Worm (Caenorhabditis elegans): Measurements from ENCODE around the gene Y57A10A.14.
A peak's percentile ranks its signal among the peaks of the same experiment; 100 is the strongest.

The Y57A10A.14 gene

ce11 chrII:12204617-12205016 is 18.9 kb downstream of the Y57A10A.14 start:
- TF ChIP-seq Y56A3A.18 (GFP tag; IDR thresholded peaks at IDR 0.05) (no peak), chd-7 (tag; optimal IDR thresholded peaks at IDR 0.05) (no peak), ztf-28 (GFP tag; IDR thresholded peaks at IDR 0.05) (no peak), die-1 (tag; optimal IDR thresholded peaks at IDR 0.05) (no peak), egl-44 (GFP tag; IDR thresholded peaks at IDR 0.05) (no peak), snpc-4 (GFP tag; optimal IDR thresholded peaks at IDR 0.05) (no peak), snpc-4 (tag; optimal IDR thresholded peaks at IDR 0.05) (no peak), ztf-25 (GFP tag; IDR thresholded peaks at IDR 0.05) (no peak), madf-6 (GFP tag; IDR thresholded peaks at IDR 0.05) (no peak), ztf-26 (tag; optimal IDR thresholded peaks at IDR 0.05) (no peak), bed-2 (GFP tag; IDR thresholded peaks at IDR 0.05) (no peak)

ce11 chrII:12208741-12209140 is 23.0 kb downstream of the Y57A10A.14 start:
- TF ChIP-seq sptf-2 (GFP tag; optimal IDR thresholded peaks at IDR 0.05): no peak
- TF ChIP-seq ama-1 (optimal IDR thresholded peaks at IDR 0.05): no peak
- peak in 1 of 2 experiments; percentile 10 for TF ChIP-seq ama-1 (GFP tag; optimal IDR thresholded peaks at IDR 0.05)
- TF ChIP-seq athp-1 (tag; optimal IDR thresholded peaks at IDR 0.05): peak; percentile 37
- TF ChIP-seq Y53G8AR.9 (GFP tag; conservative IDR thresholded peaks at IDR 0.05): 0 out of 2 replicates have a peak, but pooled peaks have one; percentile 26
- TF ChIP-seq hrde-1 (tag; optimal IDR thresholded peaks at IDR 0.05; ENCODE audit: borderline replicate concordance): peak; percentile 28

DNA sequence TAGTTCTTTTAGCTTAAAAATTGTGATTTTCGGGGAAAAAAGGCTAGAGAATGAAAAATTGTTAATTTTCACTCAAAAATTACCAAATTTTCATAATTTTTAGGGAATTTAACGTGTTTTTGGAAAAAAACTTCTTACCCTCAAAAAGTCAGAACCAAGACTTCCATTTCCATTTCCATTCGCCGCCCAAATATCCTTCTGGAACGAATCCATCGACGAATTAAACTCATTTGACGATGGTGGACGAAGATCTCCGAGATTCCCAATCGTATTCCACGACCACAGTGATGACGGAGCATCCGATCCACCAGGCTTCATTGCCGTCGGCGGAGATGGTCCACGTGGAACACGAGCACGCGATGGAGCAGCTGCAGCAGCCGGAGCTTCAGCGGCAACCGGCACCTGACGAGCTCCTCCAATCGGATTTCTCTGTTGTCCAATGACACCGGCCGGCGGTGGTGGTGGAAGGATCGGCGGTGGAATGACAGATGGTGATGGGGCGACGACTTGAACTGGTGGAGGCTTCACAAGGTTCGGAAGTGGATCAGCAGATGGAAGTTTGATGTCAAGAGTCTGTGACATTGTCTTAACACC is 26.0 kb downstream of the Y57A10A.14 start:
- TF ChIP-seq C17E4.6 (GFP tag; IDR thresholded peaks at IDR 0.05): no peak
- TF ChIP-seq ekl-4 (GFP tag; IDR thresholded peaks at IDR 0.05): peak; percentile 34; the same call in 1 of the 2 replicates
- TF ChIP-seq mcd-1 (GFP tag; IDR thresholded peaks at IDR 0.05): no peak
- TF ChIP-seq ztf-3 (GFP tag; optimal IDR thresholded peaks at IDR 0.05): no peak
- TF ChIP-seq dox-1 (GFP tag; IDR thresholded peaks at IDR 0.05): peak; percentile 37; the same call in 1 of the 2 replicates
- 0 out of 2 replicates have a peak, but pooled peaks have one; percentile 35 for TF ChIP-seq B0336.3 (GFP tag; IDR thresholded peaks at IDR 0.05)
- TF ChIP-seq ccch-3 (GFP tag; optimal IDR thresholded peaks at IDR 0.05): no peak
- TF ChIP-seq ceh-40 (GFP tag; IDR thresholded peaks at IDR 0.05): no peak
- TF ChIP-seq rcor-1 (GFP tag; IDR thresholded peaks at IDR 0.05): no peak
- TF ChIP-seq snpc-3.4 (tag; optimal IDR thresholded peaks at IDR 0.05): no peak
- TF ChIP-seq mes-4 (tag; optimal IDR thresholded peaks at IDR 0.05): no peak
- TF ChIP-seq nfyb-1 (GFP tag; IDR thresholded peaks at IDR 0.05): no peak
- no peak for TF ChIP-seq nhr-90 (tag; optimal IDR thresholded peaks at IDR 0.05)
- TF ChIP-seq F23B12.7 (tag; optimal IDR thresholded peaks at IDR 0.05; ENCODE audit: insufficient read depth): no peak
- peak; percentile 92 for TF ChIP-seq zfh-2 (GFP tag; conservative IDR thresholded peaks at IDR 0.05)
- no peak for TF ChIP-seq F10E7.11 (tag; optimal IDR thresholded peaks at IDR 0.05)
- TF ChIP-seq sea-2 (GFP tag; IDR thresholded peaks at IDR 0.05): no peak
- no peak for TF ChIP-seq attf-6 (GFP tag; IDR thresholded peaks at IDR 0.05)
- peak; percentile 79; the same call in 1 of the 2 replicates for TF ChIP-seq egrh-3 (GFP tag; IDR thresholded peaks at IDR 0.05)
- TF ChIP-seq chd-7 (tag; optimal IDR thresholded peaks at IDR 0.05): peak; percentile 32
- 0 out of 2 replicates have a peak, but pooled peaks have one; percentile 31 for TF ChIP-seq lin-26 (GFP tag; IDR thresholded peaks at IDR 0.05)
- peak; percentile 12 for TF ChIP-seq repo-1 (tag; optimal IDR thresholded peaks at IDR 0.05)
- TF ChIP-seq hmg-1.2 (GFP tag; IDR thresholded peaks at IDR 0.05): no peak
- no peak for TF ChIP-seq lir-1 (GFP tag; conservative IDR thresholded peaks at IDR 0.05)
- TF ChIP-seq snpc-1.1 (tag; optimal IDR thresholded peaks at IDR 0.05; ENCODE audit: insufficient read depth): no peak

Data from whole organism, young adult.